Fruit fly (Drosophila melanogaster) whole organism, prepupa: ENCODE data around the gene CG44290.

Experiments
- Eip75B ChIP-seq: fragments of 200-800 bp; sonication (Bioruptor generic); optimal IDR thresholded peaks from 3 replicates; lab custom pipeline; 2016; ENCODE audit warnings: missing biosample characterization, missing genetic modification characterization
- svp ChIP-seq: fragments of 200-800 bp; sonication (Bioruptor generic); peaks from one replicate; lab custom pipeline; 2016; ENCODE audit warnings: missing biosample characterization, missing genetic modification characterization

- no peak for TF ChIP-seq Eip75B (GFP tag; lab: Kevin White, UChicago)
- no peak for TF ChIP-seq svp
Observed at dm6 chr3R:27477507-27477906, 36.8 kb upstream of the CG44290 start.
